Worm (Caenorhabditis elegans): Measurements from ENCODE around the gene W02D7.6.

- no peak for TF ChIP-seq lin-11 (tag; optimal IDR thresholded peaks at IDR 0.05)
- TF ChIP-seq fkh-6 (tag; optimal IDR thresholded peaks at IDR 0.05): no peak
- TF ChIP-seq pros-1 (tag; optimal IDR thresholded peaks at IDR 0.05): no peak
- no peak for TF ChIP-seq ceh-19 (GFP tag; optimal IDR thresholded peaks at IDR 0.05)
- TF ChIP-seq ttx-3 (tag; optimal IDR thresholded peaks at IDR 0.05): no peak
These were observed 34.0 kb downstream of the W02D7.6 start for ce11 chrV:8267275-8267674.

All from whole organism, late embryonic.